Worm (Caenorhabditis elegans): ENCODE data around the gene nucb-1.

nucb-1 gene

ce11 chrX:10216857-10217256 is 19.4 kb downstream of the nucb-1 start:
- no peak for TF ChIP-seq tbx-37 (GFP tag; conservative IDR thresholded peaks at IDR 0.05)
- no peak for TF ChIP-seq hmg-4 (GFP tag; optimal IDR thresholded peaks at IDR 0.05)
- TF ChIP-seq aly-1 (tag; optimal IDR thresholded peaks at IDR 0.05) = no peak
- no peak for TF ChIP-seq pes-1 (GFP tag; IDR thresholded peaks at IDR 0.05)
- no peak for TF ChIP-seq sea-1 (GFP tag; conservative IDR thresholded peaks at IDR 0.05)
- TF ChIP-seq scrt-1 (GFP tag; IDR thresholded peaks at IDR 0.05) = no peak
- TF ChIP-seq tbx-11 (GFP tag; IDR thresholded peaks at IDR 0.05) = no peak
- TF ChIP-seq B0310.2 (tag; optimal IDR thresholded peaks at IDR 0.05) = no peak

ce11 chrX:10218779-10219178 is 21.3 kb downstream of the nucb-1 start, which contains the start of gene F44A6.5:
TSS of gene F44A6.5 (minus strand) at chrX:10218929.
- TF ChIP-seq F13C5.2 (tag; optimal IDR thresholded peaks at IDR 0.05) (no peak), B0310.2 (tag; optimal IDR thresholded peaks at IDR 0.05) (no peak), hmg-4 (GFP tag; optimal IDR thresholded peaks at IDR 0.05) (no peak), scrt-1 (GFP tag; IDR thresholded peaks at IDR 0.05) (no peak), pes-1 (GFP tag; IDR thresholded peaks at IDR 0.05) (no peak), hmbx-1 (tag; optimal IDR thresholded peaks at IDR 0.05) (no peak), flt-1 (GFP tag; IDR thresholded peaks at IDR 0.05) (no peak), ets-7 (tag; optimal IDR thresholded peaks at IDR 0.05) (no peak), sea-1 (GFP tag; conservative IDR thresholded peaks at IDR 0.05) (no peak), tra-4 (tag; optimal IDR thresholded peaks at IDR 0.05) (no peak), aly-1 (tag; optimal IDR thresholded peaks at IDR 0.05) (no peak), ama-1 (optimal IDR thresholded peaks at IDR 0.05) (no peak), tbx-11 (GFP tag; IDR thresholded peaks at IDR 0.05) (no peak), ceh-13 (GFP tag; optimal IDR thresholded peaks at IDR 0.05) (no peak), ceh-36 (tag; optimal IDR thresholded peaks at IDR 0.05) (no peak), tbx-37 (GFP tag; conservative IDR thresholded peaks at IDR 0.05) (no peak)

ce11 chrX:10219184-10219705 is 21.7 kb downstream of the nucb-1 start:
- TF ChIP-seq aly-1 (tag; optimal IDR thresholded peaks at IDR 0.05) = no peak
- TF ChIP-seq tbx-11 (GFP tag; IDR thresholded peaks at IDR 0.05) = 0 out of 2 replicates have a peak, but pooled peaks have one; percentile 43
- no peak for TF ChIP-seq tra-4 (tag; optimal IDR thresholded peaks at IDR 0.05)
- TF ChIP-seq hmbx-1 (tag; optimal IDR thresholded peaks at IDR 0.05) = no peak

- TF ChIP-seq ceh-36 (tag; optimal IDR thresholded peaks at IDR 0.05) (no peak), tbx-11 (GFP tag; IDR thresholded peaks at IDR 0.05) (no peak), hmbx-1 (tag; optimal IDR thresholded peaks at IDR 0.05) (no peak), flt-1 (GFP tag; IDR thresholded peaks at IDR 0.05) (no peak), scrt-1 (GFP tag; IDR thresholded peaks at IDR 0.05) (no peak), F13C5.2 (tag; optimal IDR thresholded peaks at IDR 0.05) (no peak), hnd-1 (tag; optimal IDR thresholded peaks at IDR 0.05) (no peak), sea-1 (GFP tag; conservative IDR thresholded peaks at IDR 0.05) (no peak), pes-1 (GFP tag; IDR thresholded peaks at IDR 0.05) (no peak), hmg-4 (GFP tag; optimal IDR thresholded peaks at IDR 0.05) (no peak)
Measured at ce11 chrX:10225845-10226244, 28.3 kb downstream of the nucb-1 start.

DNA sequence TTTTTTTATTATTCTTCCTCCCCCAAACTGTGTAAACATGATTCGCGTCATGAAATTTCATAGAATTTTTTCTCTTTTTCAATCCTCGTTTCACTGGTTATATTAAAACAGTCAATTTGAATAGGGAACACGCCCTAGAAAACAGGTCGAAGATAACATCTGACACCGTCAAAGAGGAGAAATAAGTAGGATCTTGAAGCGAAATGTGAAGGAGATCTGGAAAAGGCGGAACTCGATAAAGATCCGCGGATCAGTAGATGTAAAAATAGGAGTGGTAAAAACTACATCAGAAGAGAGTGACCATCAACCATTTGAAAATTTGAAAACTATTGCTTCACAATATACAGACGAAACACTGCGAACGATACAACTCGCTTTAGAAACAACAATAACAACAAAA is 29.7 kb downstream of the nucb-1 start:
- TF ChIP-seq tbx-37 (GFP tag; conservative IDR thresholded peaks at IDR 0.05) = no peak
- TF ChIP-seq tbx-11 (GFP tag; IDR thresholded peaks at IDR 0.05) = no peak
- no peak for TF ChIP-seq hnd-1 (tag; optimal IDR thresholded peaks at IDR 0.05)
- TF ChIP-seq pes-1 (GFP tag; IDR thresholded peaks at IDR 0.05) = no peak
- no peak for TF ChIP-seq aly-1 (tag; optimal IDR thresholded peaks at IDR 0.05)
- no peak for TF ChIP-seq flt-1 (GFP tag; IDR thresholded peaks at IDR 0.05)
- TF ChIP-seq B0310.2 (tag; optimal IDR thresholded peaks at IDR 0.05) = no peak
- no peak for TF ChIP-seq ceh-36 (tag; optimal IDR thresholded peaks at IDR 0.05)
- TF ChIP-seq F13C5.2 (tag; optimal IDR thresholded peaks at IDR 0.05) = no peak
- no peak for TF ChIP-seq tra-4 (tag; optimal IDR thresholded peaks at IDR 0.05)
- TF ChIP-seq hmbx-1 (tag; optimal IDR thresholded peaks at IDR 0.05) = no peak
- no peak for TF ChIP-seq scrt-1 (GFP tag; IDR thresholded peaks at IDR 0.05)
- no peak for TF ChIP-seq hmg-4 (GFP tag; optimal IDR thresholded peaks at IDR 0.05)
- TF ChIP-seq ceh-13 (GFP tag; optimal IDR thresholded peaks at IDR 0.05) = no peak
- no peak for TF ChIP-seq ets-7 (tag; optimal IDR thresholded peaks at IDR 0.05)
- no peak for TF ChIP-seq ama-1 (optimal IDR thresholded peaks at IDR 0.05)
- TF ChIP-seq sea-1 (GFP tag; conservative IDR thresholded peaks at IDR 0.05) = no peak

DNA sequence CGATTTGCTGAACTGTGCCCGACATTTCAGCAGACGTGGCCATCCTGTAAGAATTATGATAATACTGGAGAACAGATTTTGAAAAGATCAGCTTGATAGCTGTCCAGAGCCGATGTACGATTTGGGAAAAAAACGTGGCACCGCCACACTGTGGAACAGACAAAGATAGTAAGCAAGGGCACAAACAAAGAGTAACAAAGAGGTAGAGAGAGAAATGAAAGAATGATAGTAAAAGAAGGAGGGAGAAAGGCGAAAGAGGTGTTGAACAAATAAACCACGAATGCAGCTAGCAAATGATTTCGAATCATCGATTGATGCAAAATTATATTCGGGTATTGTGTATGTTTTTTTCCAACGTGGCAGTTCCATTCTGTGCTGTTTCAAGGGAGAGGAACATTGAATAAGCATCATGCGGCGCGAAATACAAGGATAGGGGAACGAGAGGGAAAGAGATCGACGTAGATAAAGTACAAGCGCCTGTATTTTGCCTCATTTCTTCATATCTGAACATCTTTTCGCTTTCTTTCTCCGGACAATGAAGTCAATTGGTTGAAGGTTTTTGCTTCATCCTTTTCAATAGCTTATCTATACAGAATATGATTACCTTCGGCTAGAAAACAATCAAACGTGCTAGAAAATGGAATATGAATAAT is 30.7 kb downstream of the nucb-1 start, which contains the start of gene C14H10.3:
TSS of gene C14H10.3 (minus strand) at position 44 of the 653 bp plus-strand sequence.
- no peak for TF ChIP-seq hmbx-1 (tag; optimal IDR thresholded peaks at IDR 0.05)
- no peak for TF ChIP-seq F13C5.2 (tag; optimal IDR thresholded peaks at IDR 0.05)
- TF ChIP-seq flt-1 (GFP tag; IDR thresholded peaks at IDR 0.05) = no peak

ce11 chrX:10230872-10231271 is 33.4 kb downstream of the nucb-1 start:
- TF ChIP-seq ama-1 (optimal IDR thresholded peaks at IDR 0.05) = no peak
- TF ChIP-seq sea-1 (GFP tag; conservative IDR thresholded peaks at IDR 0.05) = no peak
- TF ChIP-seq B0310.2 (tag; optimal IDR thresholded peaks at IDR 0.05) = no peak
- no peak for TF ChIP-seq ceh-13 (GFP tag; optimal IDR thresholded peaks at IDR 0.05)
- TF ChIP-seq tbx-11 (GFP tag; IDR thresholded peaks at IDR 0.05) = no peak

DNA sequence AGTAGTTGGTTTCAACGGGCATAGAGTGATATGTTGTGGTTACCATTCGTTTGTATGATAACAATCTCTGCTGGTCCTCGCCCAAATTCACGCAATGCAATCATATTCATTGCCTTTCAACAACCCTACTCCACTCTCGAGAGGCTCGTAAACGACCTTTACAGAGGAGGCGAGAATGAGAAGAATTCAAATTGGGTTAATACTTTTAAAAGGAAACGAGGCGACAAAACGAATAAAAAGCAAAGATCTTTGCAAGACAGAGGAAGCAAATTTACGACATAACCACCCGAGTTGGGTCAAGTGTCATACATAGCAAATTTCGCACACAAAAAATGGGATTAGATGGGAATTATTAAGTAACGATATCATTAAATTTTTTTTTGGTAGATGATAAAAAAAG is 34.9 kb downstream of the nucb-1 start:
- TF ChIP-seq aly-1 (tag; optimal IDR thresholded peaks at IDR 0.05) = no peak
- TF ChIP-seq hnd-1 (tag; optimal IDR thresholded peaks at IDR 0.05) = no peak
- TF ChIP-seq ceh-36 (tag; optimal IDR thresholded peaks at IDR 0.05) = no peak
- no peak for TF ChIP-seq pes-1 (GFP tag; IDR thresholded peaks at IDR 0.05)
- no peak for TF ChIP-seq hmbx-1 (tag; optimal IDR thresholded peaks at IDR 0.05)
- no peak for TF ChIP-seq tbx-11 (GFP tag; IDR thresholded peaks at IDR 0.05)
- no peak for TF ChIP-seq ama-1 (optimal IDR thresholded peaks at IDR 0.05)

Measured in whole organism, early embryonic.